Fruit fly (Drosophila melanogaster) whole organism, wandering third instar larva: Measurements from ENCODE around the gene CG15725.

Experiments used
- Abd-B ChIP-seq: fragments of >200 bp; optimal IDR thresholded peaks from 2 replicates; lab custom pipeline; 2017; ENCODE audit warnings: missing biosample characterization, missing genetic modification characterization
- CG32264 ChIP-seq: fragments of 200-800 bp; sonication (Bioruptor generic); optimal IDR thresholded peaks from 2 replicates; lab custom pipeline; 2016; ENCODE audit warnings: missing biosample characterization, missing genetic modification characterization
- CG9705 ChIP-seq: fragments of 200-800 bp; sonication (Bioruptor generic); optimal IDR thresholded peaks from 2 replicates; lab custom pipeline; 2018; ENCODE audit warnings: missing biosample characterization, mild to moderate bottlenecking, missing genetic modification characterization
- CrebA ChIP-seq: fragments of 200-800 bp; sonication (Bioruptor generic); optimal IDR thresholded peaks from 2 replicates; lab custom pipeline; 2016; ENCODE audit warnings: missing biosample characterization, mild to moderate bottlenecking, missing genetic modification characterization, borderline replicate concordance
- Dfd ChIP-seq: fragments of >200 bp; optimal IDR thresholded peaks from 2 replicates; lab custom pipeline; 2017; ENCODE audit warnings: missing biosample characterization, missing genetic modification characterization
- Dif ChIP-seq: fragments of 200-275, 200-300 bp; sonication (Bioruptor generic); optimal IDR thresholded peaks from 2 replicates; lab custom pipeline; 2018; ENCODE audit warnings: missing biosample characterization, missing genetic modification characterization; ENCODE audit not compliant: partially characterized antibody
- GATAd ChIP-seq: sonication (Bioruptor generic); optimal IDR thresholded peaks from 2 replicates; lab custom pipeline; 2016; ENCODE audit warnings: missing biosample characterization, missing genetic modification characterization
- HLH106 ChIP-seq: fragments of 200-800 bp; optimal IDR thresholded peaks from 3 replicates; lab custom pipeline; 2019; ENCODE audit warnings: missing biosample characterization, mild to moderate bottlenecking, missing genetic modification characterization, moderate library complexity
- Hnf4 ChIP-seq: fragments of 200-800 bp; sonication (Bioruptor generic); optimal IDR thresholded peaks from 2 replicates; lab custom pipeline; 2016; ENCODE audit warnings: missing biosample characterization, mild to moderate bottlenecking, missing genetic modification characterization
- Hr78 ChIP-seq: fragments of >200 bp; optimal IDR thresholded peaks from 2 replicates; lab custom pipeline; 2017; ENCODE audit warnings: missing biosample characterization, missing genetic modification characterization
- Hr83 ChIP-seq: fragments of 200-300 bp; sonication (Bioruptor generic); optimal IDR thresholded peaks from 2 replicates; lab custom pipeline; 2016; ENCODE audit warnings: missing biosample characterization, mild to moderate bottlenecking, missing genetic modification characterization, moderate library complexity; ENCODE audit not compliant: poor library complexity, severe bottlenecking
- Jra ChIP-seq: sonication (Bioruptor generic); optimal IDR thresholded peaks from 2 replicates; lab custom pipeline; 2016; ENCODE audit warnings: missing biosample characterization, missing genetic modification characterization
- Mio ChIP-seq: sonication (Bioruptor generic); optimal IDR thresholded peaks from 2 replicates; lab custom pipeline; 2016; ENCODE audit warnings: missing biosample characterization, missing genetic modification characterization
- Myc ChIP-seq: fragments of >200 bp; optimal IDR thresholded peaks from 2 replicates; lab custom pipeline; 2017
- N ChIP-seq: fragments of >200 bp; optimal IDR thresholded peaks from 2 replicates; lab custom pipeline; 2018; ENCODE audit warnings: missing biosample characterization, missing external identifiers, missing genetic modification characterization
- OdsH ChIP-seq: fragments of 200-800 bp; sonication (Bioruptor generic); optimal IDR thresholded peaks from 2 replicates; lab custom pipeline; 2016; ENCODE audit warnings: missing biosample characterization, mild to moderate bottlenecking, missing genetic modification characterization
- Rel ChIP-seq, 2 experiments: fragments of 200-800 bp; sonication (Bioruptor generic) in 1 of 2; optimal IDR thresholded peaks; 2 replicates in 1 of 2; 3 replicates in 1 of 2; lab custom pipeline; 2016 to 2019; ENCODE audit warnings: mild to moderate bottlenecking in 2 of 2, missing biosample characterization in 2 of 2, missing genetic modification characterization in 2 of 2, moderate library complexity in 1 of 2
- Sp1 ChIP-seq: fragments of 200-800 bp; sonication (Bioruptor generic); optimal IDR thresholded peaks from 3 replicates; lab custom pipeline; 2019; ENCODE audit warnings: missing biosample characterization, mild to moderate bottlenecking, missing genetic modification characterization, moderate library complexity
- Vsx2 ChIP-seq: fragments of 200-300, 225-300 bp; sonication (Bioruptor generic); optimal IDR thresholded peaks from 2 replicates; lab custom pipeline; 2018; ENCODE audit warnings: missing biosample characterization, missing genetic modification characterization; ENCODE audit not compliant: partially characterized antibody
- br ChIP-seq: fragments of 200-800 bp; sonication (Bioruptor generic); optimal IDR thresholded peaks from 2 replicates; lab custom pipeline; 2016; ENCODE audit warnings: missing biosample characterization, missing genetic modification characterization
- brk ChIP-seq: fragments of 200-800 bp; sonication (Bioruptor generic); optimal IDR thresholded peaks from 2 replicates; lab custom pipeline; 2016; ENCODE audit warnings: missing biosample characterization, mild to moderate bottlenecking, missing genetic modification characterization
- dl ChIP-seq, 2 experiments: fragments of 175-275, 200-275 bp in 1 of 2; fragments of 200-275 bp in 1 of 2; sonication (Bioruptor generic); optimal IDR thresholded peaks; lab custom pipeline; 2018; ENCODE audit warnings: mild to moderate bottlenecking in 2 of 2, missing biosample characterization in 2 of 2, missing genetic modification characterization in 2 of 2, moderate library complexity in 2 of 2; ENCODE audit not compliant: partially characterized antibody in 2 of 2, insufficient read depth in 1 of 2
- dmrt93B ChIP-seq: fragments of 200-800 bp; sonication (Bioruptor generic); optimal IDR thresholded peaks from 2 replicates; lab custom pipeline; 2018; ENCODE audit warnings: missing biosample characterization, mild to moderate bottlenecking, missing genetic modification characterization
- dsf ChIP-seq: sonication (Bioruptor generic); optimal IDR thresholded peaks from 2 replicates; lab custom pipeline; 2016; ENCODE audit warnings: missing biosample characterization, missing genetic modification characterization, borderline replicate concordance
- ey ChIP-seq: fragments of 200-800 bp; sonication (Bioruptor generic); optimal IDR thresholded peaks from 2 replicates; lab custom pipeline; 2016; ENCODE audit warnings: missing biosample characterization, missing genetic modification characterization
- foxo ChIP-seq, 2 experiments: fragments of 200-800 bp; sonication (Bioruptor generic); optimal IDR thresholded peaks; 2 replicates in 1 of 2; 3 replicates in 1 of 2; lab custom pipeline; 2016 to 2017; ENCODE audit warnings: missing biosample characterization in 2 of 2, missing genetic modification characterization in 2 of 2
- fru ChIP-seq: fragments of 200-800 bp; sonication (Bioruptor generic); optimal IDR thresholded peaks from 3 replicates; lab custom pipeline; 2016; ENCODE audit warnings: missing biosample characterization, mild to moderate bottlenecking, missing genetic modification characterization
- h ChIP-seq: fragments of 200-800 bp; sonication (Bioruptor generic); optimal IDR thresholded peaks from 3 replicates; lab custom pipeline; 2016; ENCODE audit warnings: missing biosample characterization, mild to moderate bottlenecking, missing genetic modification characterization
- jim ChIP-seq: fragments of 175-275, 200-325 bp; sonication (Bioruptor generic); optimal IDR thresholded peaks from 2 replicates; lab custom pipeline; 2016; ENCODE audit warnings: missing biosample characterization, mild to moderate bottlenecking, missing genetic modification characterization
- lola ChIP-seq: fragments of >200 bp; optimal IDR thresholded peaks from 2 replicates; lab custom pipeline; 2017; ENCODE audit warnings: missing biosample characterization, missing genetic modification characterization
- pan ChIP-seq: fragments of >200 bp; optimal IDR thresholded peaks from 2 replicates; lab custom pipeline; 2017
- psq ChIP-seq: fragments of 200-800 bp; sonication (Bioruptor generic); optimal IDR thresholded peaks from 3 replicates; lab custom pipeline; 2017; ENCODE audit warnings: missing biosample characterization, mild to moderate bottlenecking, missing genetic modification characterization, moderate library complexity
- rgr ChIP-seq: fragments of 200-800 bp; sonication (Bioruptor generic); optimal IDR thresholded peaks from 3 replicates; lab custom pipeline; 2016; ENCODE audit warnings: missing biosample characterization, mild to moderate bottlenecking, missing genetic modification characterization
- sage ChIP-seq: fragments of 200-800 bp; sonication (Bioruptor generic); optimal IDR thresholded peaks from 2 replicates; lab custom pipeline; 2016; ENCODE audit warnings: missing biosample characterization, mild to moderate bottlenecking, missing genetic modification characterization
- sv ChIP-seq: fragments of 200-800 bp; sonication (Bioruptor generic); optimal IDR thresholded peaks from 3 replicates; lab custom pipeline; 2016; ENCODE audit warnings: missing biosample characterization, missing genetic modification characterization
- tai ChIP-seq: sonication (Bioruptor generic); optimal IDR thresholded peaks from 2 replicates; lab custom pipeline; 2016; ENCODE audit warnings: missing biosample characterization, missing genetic modification characterization
- usp ChIP-seq: fragments of >200 bp; optimal IDR thresholded peaks from 2 replicates; lab custom pipeline; 2017; ENCODE audit warnings: missing biosample characterization, missing genetic modification characterization
- woc ChIP-seq: sonication (Bioruptor generic); optimal IDR thresholded peaks from 2 replicates; lab custom pipeline; 2016; ENCODE audit warnings: missing biosample characterization, mild to moderate bottlenecking, missing genetic modification characterization

CG15725 gene

dm6 chrX:12705554-12705953 is at the start of gene CG15725:
Gene CG15725, plus strand, starts transcription at chrX:12705854.
- TF ChIP-seq rgr (GFP tag; lab: Kevin White, UChicago) = no peak

dm6 chrX:12658400-12658998 is 47.2 kb upstream of the CG15725 start:
- TF ChIP-seq CrebA = peak; percentile 18
- no peak for TF ChIP-seq Myc (lab: Kevin White, UChicago)
- peak; percentile 12 for TF ChIP-seq brk (GFP tag; lab: Kevin White, UChicago)
- no peak for TF ChIP-seq Rel (GFP tag; optimal IDR thresholded peaks at IDR 0.05; lab: Kevin White, UChicago)
- peak; percentile 4 for TF ChIP-seq Rel (tag; optimal IDR thresholded peaks at IDR 0.05; lab: Kevin White, UChicago)

- TF ChIP-seq HLH106 (tag; lab: Kevin White, UChicago) = no peak
- TF ChIP-seq sage (GFP tag; lab: Kevin White, UChicago) = no peak
- TF ChIP-seq sv (GFP tag; lab: Kevin White, UChicago) = no peak
- no peak for TF ChIP-seq usp (GFP tag; lab: Kevin White, UChicago)
- TF ChIP-seq CrebA = no peak
- TF ChIP-seq Sp1 (GFP tag; lab: Kevin White, UChicago) = peak; percentile 38
- TF ChIP-seq CG32264 = no peak
- TF ChIP-seq Mio = no peak
- no peak for TF ChIP-seq Rel (GFP tag; optimal IDR thresholded peaks at IDR 0.05; lab: Kevin White, UChicago)
- no peak for TF ChIP-seq Rel (tag; optimal IDR thresholded peaks at IDR 0.05; lab: Kevin White, UChicago)
- no peak for TF ChIP-seq Vsx2 (GFP tag; lab: Kevin White, UChicago)
- no peak for TF ChIP-seq ey (GFP tag; lab: Kevin White, UChicago)
- no peak for TF ChIP-seq psq
- TF ChIP-seq N (GFP tag; lab: Kevin White, UChicago) = no peak
- TF ChIP-seq woc = no peak
- TF ChIP-seq dl (GFP tag; optimal IDR thresholded peaks at IDR 0.05; lab: Kevin White, UChicago; ENCODE audit: insufficient read depth in 1 of 2, partially characterized antibody in 2 of 2) = no peak
- peak; percentile 51 for TF ChIP-seq Dif (GFP tag; lab: Kevin White, UChicago)
- TF ChIP-seq brk (GFP tag; lab: Kevin White, UChicago) = no peak
- peak; percentile 65 for TF ChIP-seq Myc (lab: Kevin White, UChicago)
- TF ChIP-seq GATAd (GFP tag; lab: Kevin White, UChicago) = no peak
- TF ChIP-seq tai (GFP tag; lab: Kevin White, UChicago) = no peak
- TF ChIP-seq Abd-B (GFP tag; lab: Kevin White, UChicago) = no peak
- peak; percentile 30 for TF ChIP-seq fru (GFP tag; lab: Kevin White, UChicago)
- no peak for TF ChIP-seq pan
- TF ChIP-seq Hr78 (GFP tag; lab: Kevin White, UChicago) = no peak
- TF ChIP-seq rgr (GFP tag; lab: Kevin White, UChicago) = peak; percentile 12
- TF ChIP-seq Hnf4 (GFP tag; lab: Kevin White, UChicago) = no peak
- TF ChIP-seq foxo (GFP tag; optimal IDR thresholded peaks at IDR 0.05; lab: Kevin White, UChicago) = no peak
- TF ChIP-seq CG9705 (GFP tag; lab: Kevin White, UChicago) = no peak
- TF ChIP-seq dmrt93B = no peak
- no peak for TF ChIP-seq Jra (GFP tag; lab: Kevin White, UChicago)
- TF ChIP-seq h (GFP tag; lab: Kevin White, UChicago) = peak; percentile 31
- TF ChIP-seq OdsH = no peak
- no peak for TF ChIP-seq lola (GFP tag; lab: Kevin White, UChicago)
- no peak for TF ChIP-seq jim
- no peak for TF ChIP-seq br
- TF ChIP-seq Dfd (GFP tag; lab: Kevin White, UChicago) = no peak
- TF ChIP-seq Hr83 = no peak
- TF ChIP-seq dsf = no peak
Measured at dm6 chrX:12658999-12659560, 46.6 kb upstream of the CG15725 start, which contains the start of gene Tis11. Gene Tis11, plus strand, starts transcription at chrX:12659415.
